Worm (Caenorhabditis elegans) whole organism, midembryonic: ENCODE measurements around the gene C18A11.1.

Experiments
- tab-1 ChIP-seq: fragments of 200-800 bp; sonication (Bioruptor generic); IDR thresholded peaks from 2 replicates; pipeline ENCODE4 v1.3.6; 2022; ENCODE audit warnings: missing genetic modification characterization, missing compliant biosample characterization
- ztf-23 ChIP-seq: fragments of 200-800 bp; sonication (Bioruptor generic); IDR thresholded peaks from 2 replicates; pipeline ENCODE4 v1.3.6; 2022; ENCODE audit warnings: missing genetic modification reagents, missing genetic modification characterization, missing compliant biosample characterization

DNA sequence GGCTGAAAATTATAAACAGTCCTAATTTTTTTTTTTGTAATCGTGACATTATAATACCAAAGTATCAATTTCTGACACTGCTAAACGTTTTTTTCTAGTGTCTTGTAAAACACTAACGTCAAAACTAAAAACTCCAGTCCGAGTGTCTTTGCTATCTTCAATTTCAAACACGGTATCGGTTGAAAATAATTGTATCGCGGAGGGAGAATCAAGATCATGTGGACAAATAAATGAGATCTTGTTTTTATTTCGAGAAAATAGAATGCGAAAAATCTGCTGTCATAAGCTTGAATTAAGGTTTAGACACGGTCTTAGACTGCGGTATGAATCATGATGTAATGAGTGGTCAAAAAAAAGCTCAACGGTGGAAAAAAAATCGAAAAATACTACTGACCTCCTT is 20.5 kb upstream of the C18A11.1 start:
- TF ChIP-seq tab-1: no peak
- no peak for TF ChIP-seq ztf-23 (GFP tag; lab: Robert Waterston, UW)
